Worm (Caenorhabditis elegans) whole organism, L4 larva: ENCODE results near the gene srlf-27.

Source experiments
- T26A8.4 ChIP-seq: fragments of 200-800 bp; sonication (Bioruptor generic); IDR thresholded peaks from 2 replicates; pipeline ENCODE4 v1.3.6; 2022; ENCODE audit warnings: missing genetic modification characterization, missing compliant biosample characterization
- Y5F2A.4 ChIP-seq: fragments of 200-800 bp; sonication (Bioruptor generic); optimal IDR thresholded peaks from 2 replicates; lab custom pipeline; 2018; ENCODE audit warnings: mild to moderate bottlenecking, missing genetic modification characterization, missing compliant biosample characterization
- aha-1 ChIP-seq: fragments of 150-350 bp; peaks from one replicate; lab custom pipeline; 2014; ENCODE audit warnings: missing biosample characterization, missing genetic modification characterization
- ceh-28 ChIP-seq: fragments of 150-350 bp; optimal IDR thresholded peaks from 2 replicates; lab custom pipeline; 2014; ENCODE audit warnings: missing biosample characterization, missing genetic modification reagents, missing genetic modification characterization
- dpl-1 ChIP-seq: fragments of 150-350 bp; optimal IDR thresholded peaks from 2 replicates; lab custom pipeline; 2014; ENCODE audit warnings: missing biosample characterization, missing genetic modification reagents, missing genetic modification characterization
- fkh-10 ChIP-seq: fragments of 150-350 bp; optimal IDR thresholded peaks from 2 replicates; lab custom pipeline; 2014; ENCODE audit warnings: missing biosample characterization, missing genetic modification reagents, missing genetic modification characterization
- hlh-30 ChIP-seq: sonication (generic microtip); optimal IDR thresholded peaks from 2 replicates; lab custom pipeline; 2017; ENCODE audit warnings: antibody characterized with exemption, mild to moderate bottlenecking, missing genetic modification characterization, missing compliant biosample characterization; ENCODE audit not compliant: insufficient read depth
- lim-7 ChIP-seq: fragments of 200-800 bp; sonication (Bioruptor generic); IDR thresholded peaks from 2 replicates; pipeline ENCODE4 v1.3.6; 2022; ENCODE audit warnings: missing genetic modification characterization, missing compliant biosample characterization
- lin-13 ChIP-seq: fragments of 150-350 bp; optimal IDR thresholded peaks from 2 replicates; lab custom pipeline; 2014; ENCODE audit warnings: missing biosample characterization, missing genetic modification reagents, missing genetic modification characterization
- lin-29 ChIP-seq: fragments of 200-800 bp; sonication (Bioruptor generic); IDR thresholded peaks from 2 replicates; pipeline ENCODE4 v1.3.6; 2022; ENCODE audit warnings: missing genetic modification reagents, missing genetic modification characterization, missing compliant biosample characterization
- madf-9 ChIP-seq: fragments of 200-800 bp; sonication (Bioruptor generic); conservative IDR thresholded peaks from 2 replicates; pipeline ENCODE4 v1.3.6; 2022; ENCODE audit warnings: missing genetic modification reagents, missing genetic modification characterization, missing compliant biosample characterization
- nhr-11 ChIP-seq: fragments of 150-350 bp; optimal IDR thresholded peaks from 2 replicates; lab custom pipeline; 2014; ENCODE audit warnings: missing biosample characterization, missing genetic modification characterization
- nhr-25 ChIP-seq: sonication (generic microtip); optimal IDR thresholded peaks from 2 replicates; lab custom pipeline; 2017; ENCODE audit warnings: missing genetic modification characterization, mild to moderate bottlenecking, missing compliant biosample characterization, antibody characterized with exemption, moderate library complexity, borderline replicate concordance; ENCODE audit not compliant: insufficient read depth
- nhr-28 ChIP-seq: fragments of 150-350 bp; optimal IDR thresholded peaks from 2 replicates; lab custom pipeline; 2014; ENCODE audit warnings: missing biosample characterization, missing genetic modification characterization
- nhr-42 ChIP-seq: fragments of 200-800 bp; sonication (Bioruptor generic); IDR thresholded peaks from 2 replicates; pipeline ENCODE4 v1.3.6; 2022; ENCODE audit warnings: missing genetic modification characterization, missing compliant biosample characterization
- nhr-6 ChIP-seq: fragments of 150-350 bp; optimal IDR thresholded peaks from 2 replicates; lab custom pipeline; 2014; ENCODE audit warnings: missing biosample characterization, missing genetic modification characterization
- pqm-1 ChIP-seq: sonication (generic microtip); optimal IDR thresholded peaks from 2 replicates; lab custom pipeline; 2017; ENCODE audit warnings: missing biosample characterization, missing genetic modification characterization
- rbr-2 ChIP-seq: sonication (generic microtip); optimal IDR thresholded peaks from 2 replicates; lab custom pipeline; 2016; ENCODE audit warnings: missing genotype, missing genetic modification characterization, missing compliant biosample characterization
- set-16 ChIP-seq: fragments of 200-800 bp; sonication (Bioruptor generic); IDR thresholded peaks from 2 replicates; pipeline ENCODE4 v1.3.6; 2022; ENCODE audit warnings: missing genetic modification reagents, missing genetic modification characterization, missing compliant biosample characterization
- snpc-1.2 ChIP-seq: fragments of 200-800 bp; sonication (Bioruptor generic); IDR thresholded peaks from 2 replicates; pipeline ENCODE4 v1.3.6; 2022; ENCODE audit warnings: missing genetic modification reagents, missing genetic modification characterization, missing compliant biosample characterization
- spr-3 ChIP-seq: fragments of 200-800 bp; sonication (Bioruptor generic); optimal IDR thresholded peaks from 2 replicates; lab custom pipeline; 2018; ENCODE audit warnings: mild to moderate bottlenecking, missing genetic modification characterization, missing compliant biosample characterization
- unc-62 ChIP-seq, 3 experiments: fragments of 150-350 bp in 1 of 3; sonication (generic microtip); optimal IDR thresholded peaks in 2 of 3; peaks in 1 of 3; 1 replicate in 1 of 3; 2 replicates in 2 of 3; lab custom pipeline; 2014 to 2017; ENCODE audit warnings: missing biosample characterization in 3 of 3, missing genetic modification characterization in 3 of 3, missing genetic modification reagents in 3 of 3, missing genotype in 1 of 3
- zip-2 ChIP-seq: fragments of 150-350 bp; optimal IDR thresholded peaks from 2 replicates; lab custom pipeline; 2014; ENCODE audit warnings: missing biosample characterization, missing genetic modification characterization

Gene srlf-27

DNA sequence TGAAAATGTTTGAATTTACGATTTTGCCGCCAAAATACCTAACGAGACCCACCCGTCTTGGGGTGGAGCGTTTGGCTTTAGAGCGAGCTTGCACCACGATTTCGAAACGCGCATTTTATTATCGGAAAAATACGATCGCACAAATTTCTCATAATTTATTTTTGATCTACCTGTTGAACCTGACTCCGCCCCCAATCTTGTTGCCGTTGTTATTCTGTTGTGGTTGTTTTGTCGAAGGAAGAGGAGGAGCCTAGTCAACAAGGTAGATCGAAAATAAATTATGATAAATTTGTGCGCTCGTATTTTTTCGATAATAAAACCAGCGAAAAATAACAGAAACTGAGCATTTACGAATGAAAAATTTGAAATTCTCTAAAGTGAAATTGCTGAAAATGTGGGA lies 21.4 kb downstream of the srlf-27 start:
- peak; percentile 59 for TF ChIP-seq aha-1 (tag; lab: Kevin White, UChicago)
- TF ChIP-seq zip-2 (tag; lab: Kevin White, UChicago): no peak

DNA sequence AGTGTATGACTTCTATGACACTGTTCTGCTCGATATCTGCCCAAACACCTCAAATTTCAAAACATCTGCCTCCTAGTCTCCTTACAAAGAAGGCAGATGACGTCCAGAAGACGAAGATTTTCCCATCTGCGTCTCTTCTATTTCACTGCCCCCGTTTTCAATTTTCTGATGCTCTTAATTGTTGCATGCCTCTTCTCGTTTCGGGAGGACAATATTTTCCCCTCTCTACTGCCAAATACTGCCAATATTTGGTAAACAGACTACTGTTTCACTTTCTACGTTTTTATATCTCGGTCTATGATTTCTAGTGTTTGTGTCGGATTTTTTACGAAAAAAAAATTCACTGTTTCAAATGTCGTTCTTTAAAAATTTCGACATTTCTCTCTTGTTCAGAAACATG lies 23.9 kb downstream of the srlf-27 start:
- TF ChIP-seq dpl-1 (GFP tag; lab: Kevin White, UChicago) (no peak), set-16 (no peak), unc-62 (GFP tag; optimal IDR thresholded peaks at IDR 0.05 in 1 of 2; lab: Kevin White, UChicago) (peak in 1 of 2 experiments; percentile 53), unc-62 (tag; optimal IDR thresholded peaks at IDR 0.05; lab: Kevin White, UChicago) (no peak)

DNA sequence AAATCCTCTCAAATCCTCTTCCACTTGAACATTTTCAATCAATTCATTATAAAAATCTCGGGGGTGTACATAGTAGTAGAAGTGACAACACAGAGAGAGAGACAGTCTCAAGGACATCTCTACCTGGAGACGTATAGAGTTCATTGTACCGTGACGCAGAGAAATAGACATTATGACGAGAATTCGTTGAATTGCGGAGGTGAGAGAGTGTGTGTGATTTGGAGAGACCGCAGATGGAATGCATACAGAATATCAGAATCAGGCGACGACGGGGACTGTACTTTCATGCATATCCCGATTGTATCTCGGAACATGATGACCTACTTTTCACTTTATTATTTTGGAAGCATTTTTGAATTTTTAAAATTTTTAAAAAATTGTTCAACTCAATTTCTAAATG lies 38.3 kb downstream of the srlf-27 start:
- TF ChIP-seq T26A8.4 (GFP tag; lab: Robert Waterston, UW) (no peak), nhr-6 (no peak), nhr-25 (tag; lab: Kevin White, UChicago) (peak; percentile 42), nhr-42 (GFP tag; lab: Robert Waterston, UW) (no peak), rbr-2 (tag; lab: Kevin White, UChicago) (no peak), hlh-30 (tag; lab: Kevin White, UChicago) (peak; percentile 67), nhr-28 (tag; lab: Kevin White, UChicago) (peak; percentile 48)

DNA sequence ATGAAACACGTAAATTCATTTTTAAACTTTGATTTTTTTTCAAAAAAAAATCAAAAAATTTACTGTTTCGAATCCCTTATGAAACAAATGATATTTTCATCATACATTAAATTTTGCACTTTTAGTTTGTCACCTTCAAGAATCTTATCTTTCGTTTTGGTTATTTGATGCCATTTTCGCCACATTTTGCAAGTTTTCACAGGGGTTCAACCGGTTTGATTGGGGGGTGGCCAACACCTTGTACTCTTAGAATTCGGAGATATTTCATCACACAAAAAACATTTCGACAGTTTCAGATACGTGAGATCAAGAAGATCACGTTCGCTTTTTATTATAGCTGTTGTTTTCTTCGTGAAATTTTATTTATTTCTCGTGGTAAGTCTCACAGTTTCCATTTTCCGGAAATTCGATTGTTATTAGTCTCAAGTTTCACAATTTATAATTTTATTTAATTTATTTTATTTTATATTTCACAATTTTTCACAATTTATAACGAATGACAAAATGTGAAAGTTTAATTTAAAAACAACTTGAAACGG lies 39.7 kb downstream of the srlf-27 start, which contains the start of gene Y57G11C.31:
Gene Y57G11C.31 (plus strand): TSS at position 276 of the 539 bp plus-strand sequence.
- TF ChIP-seq aha-1 (tag; lab: Kevin White, UChicago) (peak; percentile 61), pqm-1 (tag; lab: Kevin White, UChicago) (no peak), nhr-28 (tag; lab: Kevin White, UChicago) (peak; percentile 26), nhr-6 (no peak)
- TF ChIP-seq, all 104 proteins: peak for 2

DNA sequence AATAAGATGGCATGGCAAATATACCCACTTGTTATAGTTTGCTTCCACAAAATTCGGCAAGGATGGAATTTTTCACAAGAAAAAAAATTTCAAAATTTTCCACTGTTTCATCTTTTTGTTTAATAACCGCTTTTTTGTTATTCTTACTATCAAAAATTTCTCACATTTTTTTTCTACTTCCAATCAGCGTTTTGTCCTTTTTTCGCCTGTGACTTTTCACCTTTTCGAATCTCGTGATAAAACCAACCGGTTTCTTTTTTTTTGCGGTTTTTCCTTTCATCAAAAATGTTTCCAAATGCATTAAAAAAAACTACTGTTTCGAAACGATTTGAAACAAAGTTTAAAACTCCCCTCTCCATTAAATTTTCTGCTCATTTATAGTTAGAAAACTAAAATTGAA lies 41.5 kb downstream of the srlf-27 start:
- TF ChIP-seq lim-7 (GFP tag; lab: Robert Waterston, UW): no peak
- no peak for TF ChIP-seq ceh-28
- TF ChIP-seq nhr-11 (tag; lab: Kevin White, UChicago): no peak
- TF ChIP-seq lin-29 (GFP tag; lab: Robert Waterston, UW): no peak
- no peak for TF ChIP-seq fkh-10 (GFP tag; lab: Kevin White, UChicago)
- peak; percentile 65 for TF ChIP-seq aha-1 (tag; lab: Kevin White, UChicago)
- no peak for TF ChIP-seq spr-3
- TF ChIP-seq snpc-1.2 (GFP tag; lab: Robert Waterston, UW): 0 out of 2 replicates have a peak, but pooled peaks have one; percentile 19
- TF ChIP-seq madf-9 (GFP tag; lab: Robert Waterston, UW): no peak
- TF ChIP-seq lin-13: no peak
- TF ChIP-seq unc-62 (GFP tag; optimal IDR thresholded peaks at IDR 0.05 in 1 of 2; lab: Kevin White, UChicago): peak in 1 of 2 experiments; percentile 21
- TF ChIP-seq unc-62 (tag; optimal IDR thresholded peaks at IDR 0.05; lab: Kevin White, UChicago): no peak

DNA sequence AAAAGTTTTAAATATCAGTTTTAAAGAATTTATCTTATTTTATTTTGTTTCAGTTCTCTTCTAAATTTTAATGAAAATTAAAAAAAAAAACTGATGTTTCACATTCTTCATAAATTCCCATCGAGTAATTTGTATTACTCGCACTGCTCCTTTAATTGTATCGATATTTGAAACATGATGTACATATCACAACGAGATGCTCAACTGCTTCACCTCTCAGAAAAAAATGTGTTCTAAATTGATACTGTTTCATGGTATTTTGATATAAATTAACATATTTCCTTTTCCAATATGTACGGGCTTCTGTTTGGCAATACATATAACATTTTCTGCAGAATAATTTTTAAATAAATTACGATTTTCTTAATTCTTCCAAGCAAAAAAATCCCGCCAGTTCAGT lies 50.2 kb downstream of the srlf-27 start:
- no peak for TF ChIP-seq Y5F2A.4 (GFP tag; lab: Kevin White, UChicago)
- peak; percentile 45; the same call in 1 of the 2 replicates for TF ChIP-seq snpc-1.2 (GFP tag; lab: Robert Waterston, UW)
